Worm (Caenorhabditis elegans) whole organism, early embryonic: ENCODE data around the gene W04E12.7.

ENCODE experiments used
- B0310.2 ChIP-seq: sonication (generic microtip); optimal IDR thresholded peaks from 2 replicates; lab custom pipeline; 2016; ENCODE audit warnings: mild to moderate bottlenecking, missing genetic modification characterization, missing compliant biosample characterization
- ama-1 ChIP-seq: fragments of 150-350 bp; optimal IDR thresholded peaks from 2 replicates; lab custom pipeline; 2014
- ceh-36 ChIP-seq: sonication (generic microtip); optimal IDR thresholded peaks from 2 replicates; lab custom pipeline; 2016; ENCODE audit warnings: missing genetic modification characterization, inconsistent platforms, missing compliant biosample characterization

- TF ChIP-seq ama-1 (lab: Kevin White, UChicago) (no peak), B0310.2 (tag; lab: Kevin White, UChicago) (no peak), ceh-36 (no peak)
Measured at ce11 chrV:19715847-19716246, 21.5 kb downstream of the W04E12.7 start, which contains the start of gene Y43F8C.17.
